Fruit fly (Drosophila melanogaster) whole organism, embryonic: Measurements from ENCODE around the gene CG10470.
A peak's percentile ranks its signal among the peaks of the same experiment; 100 is the strongest.

Experiments
- Antp ChIP-seq: fragments of 200-800 bp; sonication (Bioruptor generic); optimal IDR thresholded peaks from 3 replicates; lab custom pipeline; 2016; ENCODE audit warnings: missing biosample characterization, missing genetic modification characterization
- BEAF-32 ChIP-seq: fragments of 200-800 bp; sonication (Bioruptor generic); optimal IDR thresholded peaks from 3 replicates; lab custom pipeline; 2017; ENCODE audit warnings: missing biosample characterization, missing genetic modification characterization, mild to moderate bottlenecking, moderate library complexity, missing genetic modification reagents
- CG10366 ChIP-seq: fragments of 200-800 bp; sonication (Bioruptor generic); IDR thresholded peaks from 2 replicates; pipeline ENCODE4 v1.3.6; 2022; ENCODE audit warnings: missing biosample characterization, missing genetic modification characterization
- CG10979 ChIP-seq: fragments of 200-800 bp; sonication (Bioruptor generic); optimal IDR thresholded peaks from 2 replicates; lab custom pipeline; 2018; ENCODE audit warnings: missing biosample characterization, mild to moderate bottlenecking, missing genetic modification characterization, moderate library complexity
- CG11456 ChIP-seq: fragments of 200-800 bp; sonication (Bioruptor generic); IDR thresholded peaks from 3 replicates; pipeline ENCODE4 v1.3.6; 2022; ENCODE audit warnings: missing biosample characterization, missing genetic modification characterization
- CG11723 ChIP-seq: fragments of 200-800 bp; sonication (Bioruptor generic); optimal IDR thresholded peaks from 2 replicates; lab custom pipeline; 2017; ENCODE audit warnings: missing biosample characterization, mild to moderate bottlenecking, missing genetic modification characterization
- CG13424 ChIP-seq: fragments of 200-800 bp; sonication (Bioruptor generic); optimal IDR thresholded peaks from 2 replicates; lab custom pipeline; 2019; ENCODE audit warnings: missing biosample characterization, mild to moderate bottlenecking, missing genetic modification characterization, moderate library complexity
- CG17829 ChIP-seq: fragments of 200-800 bp; optimal IDR thresholded peaks from 2 replicates; lab custom pipeline; 2019; ENCODE audit warnings: missing biosample characterization, mild to moderate bottlenecking, missing genetic modification characterization, moderate library complexity
- CG18764 ChIP-seq: fragments of 200-800 bp; sonication (Bioruptor generic); optimal IDR thresholded peaks from 3 replicates; lab custom pipeline; 2016; ENCODE audit warnings: missing biosample characterization, missing genetic modification characterization
- CG2199 ChIP-seq: fragments of 200-800 bp; sonication (Bioruptor generic); IDR thresholded peaks from 3 replicates; pipeline ENCODE4 v1.3.6; 2022; ENCODE audit warnings: missing biosample characterization, missing genetic modification characterization
- CG33213 ChIP-seq: fragments of 200-800 bp; sonication (Bioruptor generic); optimal IDR thresholded peaks from 3 replicates; lab custom pipeline; 2016; ENCODE audit warnings: missing biosample characterization, missing genetic modification characterization
- CG34376 ChIP-seq: fragments of 200-800 bp; sonication (Bioruptor generic); optimal IDR thresholded peaks from 2 replicates; lab custom pipeline; 2018; ENCODE audit warnings: missing biosample characterization, mild to moderate bottlenecking, missing genetic modification characterization
- CG3726 ChIP-seq: fragments of 200-800 bp; sonication (Bioruptor generic); IDR thresholded peaks from 3 replicates; pipeline ENCODE4, ENCODE4 v1.3.6; 2022; ENCODE audit warnings: missing biosample characterization, missing genetic modification characterization
- CG4617 ChIP-seq: fragments of 200-800 bp; sonication (Bioruptor generic); optimal IDR thresholded peaks from 3 replicates; lab custom pipeline; 2016; ENCODE audit warnings: missing biosample characterization, missing genetic modification characterization, borderline replicate concordance
- CG4730 ChIP-seq: fragments of 200-800 bp; sonication (Bioruptor generic); IDR thresholded peaks from 2 replicates; pipeline ENCODE4 v1.3.6; 2022; ENCODE audit warnings: missing biosample characterization, missing genetic modification characterization
- CG5953 ChIP-seq: fragments of 200-800 bp; sonication (Bioruptor generic); IDR thresholded peaks from 2 replicates; pipeline ENCODE4 v1.3.6; 2022; ENCODE audit warnings: missing biosample characterization, missing genetic modification characterization
- CG6689 ChIP-seq: fragments of 200-800 bp; sonication (Bioruptor generic); IDR thresholded peaks from 2 replicates; pipeline ENCODE4 v1.3.6; 2022; ENCODE audit warnings: missing biosample characterization, missing genetic modification characterization
- CG8290 ChIP-seq, 3 experiments: fragments of 200-800 bp; sonication (Bioruptor generic); optimal IDR thresholded peaks; 2 replicates each; lab custom pipeline; 2016 to 2019; ENCODE audit warnings: missing biosample characterization in 3 of 3, missing genetic modification characterization in 3 of 3, mild to moderate bottlenecking in 2 of 3, moderate library complexity in 1 of 3
- CG9817 ChIP-seq: fragments of 200-800 bp; sonication (Bioruptor generic); optimal IDR thresholded peaks from 2 replicates; lab custom pipeline; 2018; ENCODE audit warnings: missing biosample characterization, mild to moderate bottlenecking, missing genetic modification characterization, moderate library complexity
- CG9876 ChIP-seq: fragments of 200-800 bp; sonication (Bioruptor generic); optimal IDR thresholded peaks from 2 replicates; lab custom pipeline; 2016; ENCODE audit warnings: missing biosample characterization, missing genetic modification characterization
- Dbx ChIP-seq: fragments of 200-800 bp; sonication (Bioruptor generic); IDR thresholded peaks from 3 replicates; pipeline ENCODE4 v1.3.6; 2022; ENCODE audit warnings: missing biosample characterization, missing genetic modification characterization
- HLH54F ChIP-seq: fragments of 200-800 bp; sonication (Bioruptor generic); optimal IDR thresholded peaks from 3 replicates; lab custom pipeline; 2016; ENCODE audit warnings: missing biosample characterization, missing genetic modification characterization
- Hand ChIP-seq: fragments of 200-800 bp; sonication (Bioruptor generic); optimal IDR thresholded peaks from 2 replicates; lab custom pipeline; 2017; ENCODE audit warnings: mild to moderate bottlenecking, missing biosample characterization, missing genetic modification reagents, missing genetic modification characterization
- Lhr ChIP-seq: fragments of 200-800 bp; sonication (Bioruptor generic); optimal IDR thresholded peaks from 3 replicates; lab custom pipeline; 2017; ENCODE audit warnings: mild to moderate bottlenecking, missing biosample characterization, missing genetic modification reagents, missing genetic modification characterization
- Oli ChIP-seq: fragments of 200-800 bp; sonication (Bioruptor generic); optimal IDR thresholded peaks from 2 replicates; lab custom pipeline; 2018; ENCODE audit warnings: missing biosample characterization, mild to moderate bottlenecking, missing genetic modification characterization, moderate library complexity
- Optix ChIP-seq: fragments of 200-800 bp; sonication (Bioruptor generic); IDR thresholded peaks from 3 replicates; pipeline ENCODE4 v1.3.6; 2022; ENCODE audit warnings: missing biosample characterization, missing genetic modification characterization
- Ptx1 ChIP-seq: fragments of 200-800 bp; sonication (Bioruptor generic); IDR thresholded peaks from 2 replicates; pipeline ENCODE4 v1.3.6; 2022; ENCODE audit warnings: missing biosample characterization, missing genetic modification characterization
- Sin3A ChIP-seq: fragments of >200 bp; optimal IDR thresholded peaks from 2 replicates; lab custom pipeline; 2018
- Six4 ChIP-seq: fragments of 200-800 bp; sonication (Bioruptor generic); optimal IDR thresholded peaks from 2 replicates; lab custom pipeline; 2016; ENCODE audit warnings: missing biosample characterization, missing genetic modification characterization
- Stat92E ChIP-seq, 3 experiments: fragments of >200 bp in 2 of 3; fragments of 200-800 bp in 1 of 3; sonication (Bioruptor generic) in 1 of 3; optimal IDR thresholded peaks; 2 replicates each; lab custom pipeline; 2017 to 2019; ENCODE audit warnings: missing biosample characterization in 3 of 3, missing genetic modification characterization in 3 of 3, mild to moderate bottlenecking in 1 of 3, moderate library complexity in 1 of 3
- aop ChIP-seq: fragments of 200-800 bp; sonication (Bioruptor generic); IDR thresholded peaks from 2 replicates; pipeline ENCODE4 v1.3.6; 2022; ENCODE audit warnings: missing biosample characterization, missing genetic modification characterization
- bab2 ChIP-seq: fragments of 200-800 bp; sonication (Bioruptor generic); optimal IDR thresholded peaks from 2 replicates; lab custom pipeline; 2016; ENCODE audit warnings: missing biosample characterization, missing genetic modification characterization
- bsh ChIP-seq, 2 experiments: fragments of 200-800 bp; sonication (Bioruptor generic); optimal IDR thresholded peaks; 2 replicates each; lab custom pipeline; 2017 to 2018; ENCODE audit warnings: mild to moderate bottlenecking in 2 of 2, missing biosample characterization in 2 of 2, missing genetic modification characterization in 2 of 2, moderate library complexity in 1 of 2
- chm ChIP-seq: fragments of 200-800 bp; sonication (Bioruptor generic); IDR thresholded peaks from 2 replicates; pipeline ENCODE4 v1.3.6; 2022; ENCODE audit warnings: missing biosample characterization, missing genetic modification characterization
- dmrt11E ChIP-seq: fragments of 200-800 bp; sonication (Bioruptor generic); optimal IDR thresholded peaks from 3 replicates; lab custom pipeline; 2018; ENCODE audit warnings: missing biosample characterization, mild to moderate bottlenecking, missing genetic modification characterization, moderate library complexity
- ems ChIP-seq: fragments of 200-800 bp; sonication (Bioruptor generic); optimal IDR thresholded peaks from 3 replicates; lab custom pipeline; 2016; ENCODE audit warnings: missing biosample characterization, missing genetic modification characterization
- fru ChIP-seq: fragments of >200 bp; optimal IDR thresholded peaks from 2 replicates; lab custom pipeline; 2017
- ftz-f1 ChIP-seq: fragments of 200-800 bp; sonication (Bioruptor generic); optimal IDR thresholded peaks from 2 replicates; lab custom pipeline; 2016; ENCODE audit warnings: missing biosample characterization, missing genetic modification characterization
- gce ChIP-seq: fragments of 200-800 bp; sonication (Bioruptor generic); IDR thresholded peaks from 3 replicates; pipeline ENCODE4 v1.3.6; 2022; ENCODE audit warnings: missing biosample characterization, missing genetic modification characterization
- grau ChIP-seq: fragments of 200-800 bp; optimal IDR thresholded peaks from 3 replicates; lab custom pipeline; 2019; ENCODE audit warnings: missing biosample characterization, mild to moderate bottlenecking, missing genetic modification characterization, moderate library complexity
- ham ChIP-seq: fragments of 200-800 bp; sonication (Bioruptor generic); IDR thresholded peaks from 2 replicates; pipeline ENCODE4 v1.3.6; 2022; ENCODE audit warnings: missing biosample characterization, missing genetic modification characterization
- kah ChIP-seq: fragments of 200-800 bp; sonication (Bioruptor generic); optimal IDR thresholded peaks from 2 replicates; lab custom pipeline; 2018; ENCODE audit warnings: missing biosample characterization, mild to moderate bottlenecking, missing genetic modification characterization
- lmd ChIP-seq: fragments of 200-800 bp; sonication (Bioruptor generic); IDR thresholded peaks from 2 replicates; pipeline ENCODE4 v1.3.6; 2022; ENCODE audit warnings: missing biosample characterization, missing genetic modification characterization
- pho ChIP-seq: fragments of 200-800 bp; sonication (Bioruptor generic); optimal IDR thresholded peaks from 2 replicates; lab custom pipeline; 2016; ENCODE audit warnings: missing biosample characterization, missing genetic modification characterization
- pros ChIP-seq: fragments of 200-800 bp; sonication (Bioruptor generic); optimal IDR thresholded peaks from 3 replicates; lab custom pipeline; 2019; ENCODE audit warnings: missing biosample characterization, mild to moderate bottlenecking, missing genetic modification characterization, moderate library complexity
- sisA ChIP-seq: fragments of 200-800 bp; sonication (Bioruptor generic); IDR thresholded peaks from 2 replicates; pipeline ENCODE4 v1.3.6; 2022; ENCODE audit warnings: missing biosample characterization, missing genetic modification characterization
- slp2 ChIP-seq: fragments of 200-800 bp; sonication (Bioruptor generic); optimal IDR thresholded peaks from 2 replicates; lab custom pipeline; 2016; ENCODE audit warnings: missing biosample characterization, missing genetic modification characterization
- sna ChIP-seq: fragments of 200-800 bp; sonication (Bioruptor generic); IDR thresholded peaks from 2 replicates; pipeline ENCODE4 v1.3.6; 2022; ENCODE audit warnings: missing biosample characterization, missing genetic modification characterization; ENCODE audit not compliant: partially characterized antibody
- stc ChIP-seq: fragments of 200-800 bp; sonication (Bioruptor generic); IDR thresholded peaks from 2 replicates; pipeline ENCODE4 v1.3.6; 2022; ENCODE audit warnings: missing biosample characterization, missing genetic modification characterization
- unc-4 ChIP-seq: fragments of 200-800 bp; sonication (Bioruptor generic); IDR thresholded peaks from 2 replicates; pipeline ENCODE4 v1.3.6; 2022; ENCODE audit warnings: missing biosample characterization, missing genetic modification characterization; ENCODE audit not compliant: partially characterized antibody
- wor ChIP-seq: fragments of 200-800 bp; sonication (Bioruptor generic); IDR thresholded peaks from 2 replicates; pipeline ENCODE4 v1.3.6; 2022; ENCODE audit warnings: missing biosample characterization, missing genetic modification characterization

The CG10470 gene

dm6 chr2L:19036105-19036714 lies 12.7 kb upstream of the CG10470 start (continued):
- TF ChIP-seq CG10366 (GFP tag; lab: Robert Waterston, UW), result no peak
- no peak for TF ChIP-seq CG18764 (GFP tag; lab: Kevin White, UChicago)
- no peak for TF ChIP-seq Ptx1
- peak; percentile 19 for TF ChIP-seq Oli (tag; lab: Kevin White, UChicago)
- TF ChIP-seq Lhr, result no peak
- no peak for TF ChIP-seq bsh (GFP tag; optimal IDR thresholded peaks at IDR 0.05; lab: Kevin White, UChicago)
- TF ChIP-seq chm (GFP tag; lab: Robert Waterston, UW), result no peak
- TF ChIP-seq ham (GFP tag; lab: Robert Waterston, UW), result no peak
- TF ChIP-seq pho, result no peak
- TF ChIP-seq sna, result no peak
- no peak for TF ChIP-seq HLH54F (GFP tag; lab: Kevin White, UChicago)
- TF ChIP-seq CG10979, result peak; percentile 2
- no peak for TF ChIP-seq Six4 (GFP tag; lab: Kevin White, UChicago)
- TF ChIP-seq aop, result no peak
- no peak for TF ChIP-seq CG17829
- TF ChIP-seq BEAF-32 (GFP tag; lab: Kevin White, UChicago), result no peak
- no peak for TF ChIP-seq Sin3A
- TF ChIP-seq wor, result no peak
- TF ChIP-seq pros, result no peak
- peak; percentile 11 for TF ChIP-seq CG13424 (tag; lab: Kevin White, UChicago)
- no peak for TF ChIP-seq CG2199 (GFP tag; lab: Robert Waterston, UW)
- TF ChIP-seq unc-4, result no peak
- no peak for TF ChIP-seq CG11723 (GFP tag; lab: Kevin White, UChicago)
- TF ChIP-seq Dbx (GFP tag; lab: Robert Waterston, UW), result peak; percentile 39; the same call in 1 of the 3 replicates
- no peak for TF ChIP-seq lmd (GFP tag; lab: Robert Waterston, UW)
- TF ChIP-seq bab2 (GFP tag; lab: Kevin White, UChicago), result no peak
- no peak for TF ChIP-seq CG4617 (GFP tag; lab: Kevin White, UChicago)
- no peak for TF ChIP-seq Optix (GFP tag; lab: Robert Waterston, UW)
- TF ChIP-seq dmrt11E (tag; lab: Kevin White, UChicago), result no peak
- no peak for TF ChIP-seq stc (GFP tag; lab: Robert Waterston, UW)
- TF ChIP-seq grau (tag; lab: Kevin White, UChicago), result peak; percentile 79
- no peak for TF ChIP-seq slp2 (GFP tag; lab: Kevin White, UChicago)
- TF ChIP-seq CG5953, result no peak
- TF ChIP-seq CG34376 (GFP tag; lab: Kevin White, UChicago), result no peak
- no peak for TF ChIP-seq CG4730 (GFP tag; lab: Robert Waterston, UW)
- TF ChIP-seq kah (GFP tag; lab: Kevin White, UChicago), result no peak
- TF ChIP-seq Hand (GFP tag; lab: Kevin White, UChicago), result no peak
- peak; percentile 47 for TF ChIP-seq ftz-f1 (GFP tag; lab: Kevin White, UChicago)
- TF ChIP-seq gce (GFP tag; lab: Robert Waterston, UW), result no peak
- no peak for TF ChIP-seq CG11456 (GFP tag; lab: Robert Waterston, UW)
- TF ChIP-seq Antp (GFP tag; lab: Kevin White, UChicago), result no peak
- no peak for TF ChIP-seq sisA
- TF ChIP-seq CG8290 (GFP tag; optimal IDR thresholded peaks at IDR 0.05; lab: Kevin White, UChicago), result no peak
- TF ChIP-seq CG8290 (tag; optimal IDR thresholded peaks at IDR 0.05; lab: Kevin White, UChicago), result no peak
- TF ChIP-seq CG9876 (GFP tag; lab: Kevin White, UChicago), result no peak
- TF ChIP-seq ems (GFP tag; lab: Kevin White, UChicago), result no peak
- no peak for TF ChIP-seq Stat92E (GFP tag; optimal IDR thresholded peaks at IDR 0.05; lab: Kevin White, UChicago)
- TF ChIP-seq CG3726, result no peak
- TF ChIP-seq CG33213, result no peak
- no peak for TF ChIP-seq CG9817
- TF ChIP-seq CG6689, result no peak
- no peak for TF ChIP-seq fru (lab: Kevin White, UChicago)
